Worm (Caenorhabditis elegans) whole organism, L2 larva: ENCODE results near the gene C35D10.8.

Experiments used
- R02D3.7 ChIP-seq: fragments of 150-350 bp; optimal IDR thresholded peaks from 2 replicates; lab custom pipeline; 2014; ENCODE audit warnings: missing biosample characterization, missing genetic modification characterization
- blmp-1 ChIP-seq: sonication (generic microtip); optimal IDR thresholded peaks from 2 replicates; lab custom pipeline; 2017; ENCODE audit warnings: missing genetic modification characterization, mild to moderate bottlenecking, missing compliant biosample characterization, antibody characterized with exemption, moderate library complexity; ENCODE audit not compliant: insufficient read depth
- ceh-82 ChIP-seq: fragments of 150-350 bp; optimal IDR thresholded peaks from 2 replicates; lab custom pipeline; 2014; ENCODE audit warnings: missing biosample characterization, missing genetic modification characterization
- crh-2 ChIP-seq: sonication (generic microtip); optimal IDR thresholded peaks from 2 replicates; lab custom pipeline; 2017; ENCODE audit warnings: missing biosample characterization, missing genetic modification characterization
- elt-3 ChIP-seq: sonication (generic microtip); optimal IDR thresholded peaks from 2 replicates; lab custom pipeline; 2017; ENCODE audit warnings: missing biosample characterization, missing genetic modification characterization
- gmeb-1 ChIP-seq: fragments of 150-350 bp; optimal IDR thresholded peaks from 2 replicates; lab custom pipeline; 2014; ENCODE audit warnings: missing biosample characterization, missing genetic modification characterization
- lin-13 ChIP-seq: fragments of 150-350 bp; optimal IDR thresholded peaks from 2 replicates; lab custom pipeline; 2014; ENCODE audit warnings: missing biosample characterization, missing genetic modification reagents, missing genetic modification characterization
- mbf-1 ChIP-seq: sonication (generic microtip); optimal IDR thresholded peaks from 2 replicates; lab custom pipeline; 2017; ENCODE audit warnings: missing biosample characterization, missing genetic modification characterization
- nhr-12 ChIP-seq: fragments of 150-350 bp; optimal IDR thresholded peaks from 2 replicates; lab custom pipeline; 2014; ENCODE audit warnings: missing biosample characterization, missing genetic modification characterization
- ztf-4 ChIP-seq: fragments of 150-350 bp; optimal IDR thresholded peaks from 2 replicates; lab custom pipeline; 2014; ENCODE audit warnings: missing biosample characterization, missing genetic modification characterization

- no peak for TF ChIP-seq ztf-4 (tag; lab: Kevin White, UChicago)
- TF ChIP-seq elt-3 (tag; lab: Kevin White, UChicago) = no peak
- no peak for TF ChIP-seq ceh-82 (tag; lab: Kevin White, UChicago)
- no peak for TF ChIP-seq crh-2 (tag; lab: Kevin White, UChicago)
- TF ChIP-seq nhr-12 (tag; lab: Kevin White, UChicago) = no peak
- TF ChIP-seq blmp-1 (tag; lab: Kevin White, UChicago) = no peak
- TF ChIP-seq mbf-1 (tag; lab: Kevin White, UChicago) = no peak
- no peak for TF ChIP-seq lin-13 (GFP tag; lab: Kevin White, UChicago)
- TF ChIP-seq gmeb-1 (tag; lab: Kevin White, UChicago) = no peak
- no peak for TF ChIP-seq R02D3.7 (tag; lab: Kevin White, UChicago)
Measured at ce11 chrIII:4829440-4829839, 25.6 kb upstream of the C35D10.8 start, which contains the start of gene F26A1.9.
